Fruit fly (Drosophila melanogaster): ENCODE data around the gene CG34133.
A peak's percentile ranks its signal among the peaks of the same experiment; 100 is the strongest.

CG34133 gene

DNA sequence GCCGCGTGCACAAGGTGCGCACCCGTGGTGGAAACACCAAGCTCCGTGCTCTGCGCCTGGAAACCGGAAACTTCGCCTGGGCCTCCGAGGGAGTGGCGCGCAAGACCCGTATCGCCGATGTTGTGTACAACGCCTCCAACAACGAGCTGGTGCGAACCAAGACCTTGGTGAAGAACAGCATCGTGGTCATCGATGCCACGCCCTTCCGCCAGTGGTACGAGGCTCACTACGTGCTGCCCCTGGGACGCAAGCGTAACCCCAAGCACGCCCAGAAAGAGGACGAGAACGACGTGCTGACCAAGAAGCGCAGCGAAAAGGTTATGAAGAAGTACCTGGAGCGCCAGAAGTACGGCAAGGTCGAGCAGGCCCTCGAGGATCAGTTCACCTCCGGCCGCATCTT lies 6.4 kb upstream of the CG34133 start:
- TF ChIP-seq noc (tag; optimal IDR thresholded peaks at IDR 0.05) = no peak

DNA sequence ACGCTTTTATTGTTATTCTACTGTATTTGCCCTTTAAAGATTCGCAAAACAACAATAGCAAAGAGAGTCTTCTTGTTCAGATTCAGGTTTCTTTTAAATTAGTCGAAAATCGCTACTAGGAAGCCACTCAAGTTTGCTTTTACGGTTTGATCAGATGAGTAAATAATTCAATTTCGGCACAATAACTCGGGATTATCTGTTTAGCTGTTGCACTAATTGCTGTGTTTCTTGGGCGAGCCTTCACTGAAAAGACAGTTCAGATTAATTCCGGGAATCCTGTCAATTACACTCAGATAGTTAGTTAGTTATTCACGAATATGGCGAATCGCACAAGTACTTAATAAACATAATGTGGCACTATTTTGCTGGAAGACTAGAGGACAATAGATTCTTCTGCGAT lies 2.5 kb upstream of the CG34133 start:
- TF ChIP-seq noc (tag; optimal IDR thresholded peaks at IDR 0.05) = peak; percentile 35

DNA sequence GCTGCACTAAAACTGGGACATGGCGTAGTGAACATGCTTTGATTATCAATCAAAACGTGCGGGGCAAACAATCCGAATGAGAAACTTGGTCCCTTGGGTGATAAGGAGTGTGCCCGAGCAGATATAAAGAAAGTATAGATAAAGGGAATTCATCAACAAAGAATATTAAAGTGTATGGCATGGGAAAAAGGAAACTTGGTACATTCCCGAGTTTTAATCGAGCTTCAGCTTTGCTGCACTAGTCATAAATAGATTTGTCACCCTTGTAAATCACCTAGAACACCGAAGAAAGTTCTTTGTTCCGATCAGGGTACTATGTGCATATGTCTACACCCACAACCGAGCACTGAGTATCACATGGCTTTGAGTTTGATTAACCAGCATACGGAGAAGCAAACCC lies 1.7 kb upstream of the CG34133 start:
- TF ChIP-seq noc (tag; optimal IDR thresholded peaks at IDR 0.05) = no peak

DNA sequence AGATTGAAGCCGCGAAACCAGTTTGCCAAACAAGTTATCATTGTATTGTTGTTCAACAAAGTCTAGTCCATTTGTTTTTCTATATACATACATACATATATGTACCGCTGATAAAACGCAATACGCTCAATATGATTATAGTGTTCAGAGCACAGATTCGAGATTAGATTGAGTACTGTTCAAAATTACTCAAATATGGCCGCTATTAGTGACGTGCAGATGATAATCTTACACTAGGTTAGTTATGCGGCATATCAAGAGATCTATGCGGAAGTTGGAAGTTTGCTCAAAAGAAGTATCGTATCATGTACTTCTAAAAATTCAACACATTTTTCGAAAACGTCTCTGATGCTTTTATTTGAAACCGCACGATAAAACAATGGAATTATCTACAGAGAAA lies 1.3 kb upstream of the CG34133 start:
- TF ChIP-seq noc (tag; optimal IDR thresholded peaks at IDR 0.05) = no peak

DNA sequence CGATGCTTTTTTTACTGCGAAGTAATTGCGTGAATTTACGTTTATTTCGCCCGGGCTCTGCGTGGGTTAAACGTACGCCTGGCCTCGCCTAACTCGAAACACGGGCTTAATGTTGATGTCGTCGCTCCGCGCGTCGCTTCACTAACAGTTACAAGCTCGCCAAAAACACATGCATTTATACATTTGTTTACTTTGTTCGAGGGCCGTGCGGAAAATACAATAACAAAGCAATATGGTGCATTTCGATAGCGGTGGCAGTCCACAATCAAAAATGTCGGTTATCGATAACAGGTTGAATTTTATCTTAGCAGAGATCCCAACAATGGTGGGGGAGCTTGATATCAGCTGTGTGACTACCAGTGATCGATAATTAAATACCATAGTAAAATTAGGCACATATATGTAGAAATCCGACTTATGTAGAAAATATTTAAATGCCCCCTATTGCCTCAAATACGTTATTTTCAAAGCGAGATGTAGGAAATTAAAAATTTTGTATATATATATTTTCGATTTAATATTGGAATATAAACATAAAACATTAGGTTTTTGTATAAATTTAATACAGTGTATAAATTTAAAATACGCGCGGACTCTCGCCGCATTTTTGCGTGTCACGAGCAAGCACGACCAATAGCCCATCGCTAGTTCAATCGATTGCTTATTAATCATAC lies 352 bp upstream of the CG34133 start, which contains the start of gene Zip99C:
Zip99C (minus strand) TSS at position 220 of the 674 bp plus-strand sequence.
- peak; percentile 26 for TF ChIP-seq noc (tag; optimal IDR thresholded peaks at IDR 0.05)

DNA sequence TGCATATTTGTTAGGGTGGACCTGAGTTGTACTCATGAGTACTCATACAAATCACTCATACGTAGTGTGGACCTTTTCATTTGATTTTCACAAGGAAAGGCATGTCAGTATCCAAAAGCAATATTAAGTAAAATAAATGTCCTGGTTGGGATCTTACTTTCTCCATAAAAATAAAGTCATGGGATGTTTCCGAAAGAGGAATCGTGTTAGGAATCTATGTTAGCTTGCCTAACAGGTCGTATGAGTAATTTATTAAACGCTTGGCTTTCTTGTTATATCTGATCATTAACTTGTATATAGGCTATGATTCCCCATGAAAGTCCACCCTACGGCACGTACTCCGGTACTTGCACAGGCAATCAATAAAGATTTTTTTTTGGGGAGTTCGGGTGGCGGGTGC lies 6.7 kb downstream of the CG34133 start:
- no peak for TF ChIP-seq noc (tag; optimal IDR thresholded peaks at IDR 0.05)

DNA sequence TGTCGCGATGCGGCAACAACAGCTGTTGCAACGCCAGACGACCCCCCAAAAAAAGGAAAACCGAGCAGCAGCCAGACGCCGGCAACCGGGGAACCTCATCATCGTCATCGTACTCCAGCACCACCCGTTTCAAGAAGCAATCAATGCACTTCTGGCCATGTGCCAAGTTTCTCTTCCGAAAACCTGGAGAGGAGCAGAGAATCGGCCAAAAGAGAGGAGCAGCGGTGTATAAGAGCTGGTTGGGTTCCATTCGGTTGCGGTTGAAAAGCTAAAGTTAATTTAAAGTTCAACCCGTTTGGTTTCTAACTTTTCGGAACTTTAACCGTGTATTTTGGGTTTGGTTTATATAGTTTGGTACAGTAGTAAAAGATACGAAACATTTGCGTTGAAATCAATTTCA lies 7.1 kb downstream of the CG34133 start:
- TF ChIP-seq noc (tag; optimal IDR thresholded peaks at IDR 0.05) = no peak

DNA sequence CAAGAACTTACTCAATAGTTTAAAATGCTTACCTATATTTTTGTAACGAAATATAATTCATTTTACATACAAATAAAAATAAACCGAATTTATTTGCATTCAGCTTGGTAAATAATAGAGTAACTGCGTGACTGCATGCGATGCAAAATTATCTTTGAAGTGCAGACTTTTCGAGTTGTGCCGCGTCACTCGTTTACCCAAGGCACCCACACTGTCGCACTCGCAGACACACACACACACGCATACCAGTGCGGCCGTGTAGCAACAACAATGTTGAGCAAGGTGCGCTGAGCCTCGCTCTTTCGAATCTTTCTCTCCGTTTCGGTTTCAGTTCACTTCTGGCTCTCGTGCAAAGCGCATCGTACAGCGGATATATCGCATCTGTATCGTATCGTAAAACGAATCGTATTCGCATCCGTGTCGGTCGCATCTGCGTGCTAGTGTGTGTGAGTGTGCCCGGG lies 7.6 kb downstream of the CG34133 start, which contains the start of gene CG31038:
CG31038 (plus strand) TSS at position 327 of the 461 bp plus-strand sequence.
- no peak for TF ChIP-seq noc (tag; optimal IDR thresholded peaks at IDR 0.05)

DNA sequence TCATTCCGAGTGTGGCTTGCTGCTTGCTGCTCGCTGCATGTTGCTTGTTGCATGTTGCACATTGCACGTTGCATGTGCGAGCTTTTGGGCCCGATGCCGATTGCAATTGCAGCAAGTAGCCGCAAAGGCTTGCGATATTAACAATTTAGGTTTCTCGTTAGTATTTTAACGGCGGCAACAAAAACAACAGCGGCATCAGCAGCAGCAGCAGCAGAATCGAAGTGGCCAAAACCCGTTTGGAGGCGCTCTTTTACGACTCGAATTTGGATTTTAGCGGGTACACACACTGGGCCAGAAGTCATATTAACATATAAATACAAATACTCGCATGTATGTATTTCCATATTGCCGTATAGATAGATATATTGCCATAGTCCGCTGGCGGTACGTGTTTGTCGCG lies 11.1 kb downstream of the CG34133 start:
- TF ChIP-seq noc (tag; optimal IDR thresholded peaks at IDR 0.05) = no peak

DNA sequence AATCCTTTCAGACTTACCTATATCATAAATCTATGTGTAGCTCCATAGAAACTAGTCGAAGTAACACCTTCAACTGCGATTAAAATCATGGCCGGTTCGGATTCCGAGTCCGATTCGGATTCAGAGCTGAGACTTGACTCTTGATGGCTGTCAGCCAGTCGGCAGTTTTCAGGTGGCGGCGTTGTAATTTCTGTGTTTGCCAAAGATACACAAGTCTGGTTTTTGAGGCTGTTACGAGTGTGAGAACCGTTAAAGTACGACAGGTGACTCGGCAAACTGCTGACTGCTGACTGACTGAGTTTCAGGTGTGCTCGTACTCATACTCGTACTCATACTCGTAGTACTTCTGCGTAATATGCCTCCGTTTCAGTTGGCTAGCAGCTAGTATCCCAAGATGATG lies 22.0 kb downstream of the CG34133 start:
- no peak for TF ChIP-seq noc (tag; optimal IDR thresholded peaks at IDR 0.05)

DNA sequence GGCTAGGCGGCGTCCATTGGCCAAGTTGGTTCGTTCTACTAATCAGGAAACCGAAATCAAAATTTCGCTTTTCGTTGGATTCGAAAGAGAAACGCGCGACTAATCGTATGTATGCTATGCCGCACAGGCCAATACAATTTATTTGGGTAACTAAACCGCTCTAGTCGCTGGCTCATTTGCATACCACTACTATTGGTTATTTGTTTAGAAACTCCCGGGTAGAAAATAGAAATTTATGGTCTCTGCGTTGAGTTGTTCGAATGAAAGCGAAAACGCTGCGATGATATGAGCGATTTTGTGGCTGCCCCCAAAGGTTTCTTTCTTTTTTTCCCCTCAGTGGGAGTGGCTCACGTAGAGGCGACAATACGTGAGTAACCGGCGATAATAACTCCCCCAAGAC lies 23.9 kb downstream of the CG34133 start:
- no peak for TF ChIP-seq noc (tag; optimal IDR thresholded peaks at IDR 0.05)

DNA sequence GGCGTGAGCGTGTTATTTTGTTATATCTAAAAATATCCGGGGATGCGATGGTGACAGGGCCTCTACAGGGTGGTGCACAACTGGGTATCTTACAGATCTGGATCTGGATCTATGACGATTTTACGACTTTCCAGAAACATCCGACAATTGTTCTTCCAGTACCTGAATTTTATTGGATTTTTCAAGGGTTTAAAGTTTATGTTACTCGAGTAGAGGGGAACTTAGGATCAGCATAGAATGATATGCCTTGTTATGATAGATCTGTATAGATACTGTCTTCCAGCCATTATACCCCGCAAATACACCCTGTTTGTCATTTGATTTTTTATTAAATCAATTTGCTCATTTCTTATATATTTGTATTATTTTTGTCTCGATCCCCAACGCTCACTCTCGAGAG lies 25.2 kb downstream of the CG34133 start:
- TF ChIP-seq noc (tag; optimal IDR thresholded peaks at IDR 0.05) = peak; percentile 67

DNA sequence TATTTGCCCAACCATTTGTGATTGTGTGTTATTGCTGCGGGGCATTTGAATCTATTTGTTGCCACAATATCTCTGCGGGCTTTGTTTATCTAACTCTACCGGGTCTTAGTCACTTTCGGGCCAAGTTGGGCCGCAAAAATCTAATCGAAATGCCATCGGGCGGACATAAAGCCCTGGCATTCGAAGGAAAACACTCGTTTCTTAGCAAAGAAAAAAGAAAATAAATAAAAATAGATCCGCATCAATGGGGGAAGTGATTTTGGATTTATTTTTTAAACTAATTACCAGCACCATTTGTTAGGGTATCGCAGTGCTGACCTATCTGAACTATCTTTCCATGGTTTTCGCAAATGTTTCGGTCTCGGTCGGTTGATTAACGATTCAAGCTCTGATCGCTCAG lies 29.4 kb downstream of the CG34133 start:
- peak; percentile 50 for TF ChIP-seq noc (tag; optimal IDR thresholded peaks at IDR 0.05)

DNA sequence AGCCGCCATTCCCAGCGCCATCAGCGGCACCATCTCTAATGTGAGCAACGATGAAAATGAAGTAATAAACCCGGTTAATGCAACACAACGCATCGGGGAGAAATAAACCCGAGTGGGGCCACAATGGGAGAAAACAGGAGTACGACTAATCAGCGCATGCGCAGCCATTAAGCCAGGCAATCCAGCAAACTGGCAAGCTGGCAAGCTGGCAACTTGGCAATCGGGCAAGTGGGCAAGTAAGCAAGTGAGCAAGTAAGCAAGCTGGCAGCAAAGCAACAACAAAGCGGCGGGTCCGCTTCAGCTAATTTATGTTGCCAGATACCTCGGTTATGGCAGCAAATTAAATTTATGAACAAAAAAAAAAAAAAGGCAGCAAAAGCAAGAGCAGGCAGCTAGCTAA lies 30.5 kb downstream of the CG34133 start:
- TF ChIP-seq noc (tag; optimal IDR thresholded peaks at IDR 0.05) = no peak

DNA sequence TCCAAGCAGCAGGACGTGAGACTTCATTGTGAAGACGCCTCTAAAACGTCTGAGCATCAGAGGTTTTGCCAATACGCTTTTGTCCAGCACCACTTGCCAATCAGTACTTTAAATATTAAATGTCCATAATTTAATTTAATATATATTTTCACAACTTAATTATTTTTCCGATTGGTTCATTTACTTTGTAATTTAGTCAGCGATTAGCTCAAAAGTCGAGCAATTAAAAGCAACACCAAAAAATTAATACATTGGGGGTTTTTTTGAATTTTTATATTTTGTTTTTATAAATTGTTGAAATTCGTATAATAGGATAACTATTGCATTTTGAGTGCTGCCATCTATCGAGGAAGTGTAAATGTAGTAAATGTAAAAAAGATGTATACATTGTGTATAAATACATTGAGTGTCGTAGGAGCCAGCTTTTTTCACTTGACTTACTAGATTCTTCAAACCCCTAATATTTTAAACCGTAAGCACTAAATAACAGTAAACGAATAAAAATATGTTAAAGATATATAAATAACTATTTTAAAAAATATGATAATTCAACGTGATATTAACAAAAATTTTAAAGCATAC lies 34.7 kb downstream of the CG34133 start, which contains the start of gene CG15517:
CG15517 (minus strand) TSS at position 51 of the 582 bp plus-strand sequence.
- no peak for TF ChIP-seq noc (tag; optimal IDR thresholded peaks at IDR 0.05)

DNA sequence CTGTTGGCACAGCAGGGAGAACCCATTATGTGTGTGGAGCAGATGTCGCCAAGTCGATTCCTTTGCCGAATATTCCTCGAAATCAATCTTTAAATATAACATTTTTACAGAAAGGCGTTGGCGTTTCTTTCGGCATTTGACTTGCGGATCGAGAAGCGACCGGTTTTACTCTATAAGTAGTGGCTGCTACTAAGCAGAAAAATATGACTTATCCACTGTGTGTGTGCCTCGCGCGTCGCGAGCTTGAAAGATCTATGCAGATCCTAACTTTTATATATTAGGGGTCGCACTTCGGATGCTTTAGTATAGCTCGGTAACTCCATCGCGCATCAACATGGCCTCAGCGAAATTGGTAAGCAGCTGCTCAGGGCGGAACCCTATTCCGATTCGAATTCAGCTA lies 36.0 kb downstream of the CG34133 start, which contains the start of gene CG15515:
CG15515 (plus strand) TSS at position 301 of the 400 bp plus-strand sequence.
- TF ChIP-seq noc (tag; optimal IDR thresholded peaks at IDR 0.05) = no peak

DNA sequence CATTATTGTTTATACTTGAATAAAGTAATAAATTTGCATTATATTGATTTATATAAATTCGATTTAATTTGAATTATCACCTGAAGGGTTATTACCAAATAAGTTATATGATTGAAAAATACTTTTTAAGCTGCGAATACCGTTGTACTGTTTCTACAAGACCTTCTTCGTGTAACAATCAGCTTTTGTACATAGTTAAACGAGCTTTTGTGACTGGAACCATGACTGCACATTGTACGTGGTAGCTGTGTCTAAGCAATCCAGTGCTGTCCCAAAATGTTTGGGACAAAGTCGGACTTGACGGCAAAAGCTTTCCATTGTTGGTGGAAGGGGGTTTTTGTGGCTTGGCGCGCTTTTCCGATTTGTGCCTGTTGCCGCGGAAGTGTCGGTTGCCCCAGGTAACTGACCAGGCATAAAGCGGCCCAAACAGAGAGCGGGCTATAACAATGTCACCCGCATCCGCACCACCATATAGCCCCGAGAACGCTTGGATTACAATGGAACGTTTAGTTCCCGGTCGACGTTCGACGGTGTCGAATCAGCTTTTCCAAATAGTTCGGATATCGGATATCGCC lies 38.5 kb downstream of the CG34133 start, which contains the start of gene CG31036:
CG31036 (plus strand) TSS at position 507 of the 575 bp plus-strand sequence.
- TF ChIP-seq noc (tag; optimal IDR thresholded peaks at IDR 0.05) = no peak

Data from whole organism, larva.